Worm (Caenorhabditis elegans) whole organism, young adult: ENCODE results near the gene puf-6.

ENCODE experiments used
- B0336.3 ChIP-seq: fragments of 200-800 bp; sonication (Bioruptor generic); IDR thresholded peaks from 2 replicates; pipeline ENCODE4 v1.3.6; 2022; ENCODE audit warnings: missing genetic modification characterization, missing compliant biosample characterization
- C06A6.2 ChIP-seq: fragments of 200-800 bp; sonication (Bioruptor generic); conservative IDR thresholded peaks from 2 replicates; pipeline ENCODE4 v1.3.6; 2022; ENCODE audit warnings: missing genetic modification characterization, missing compliant biosample characterization
- D2030.7 ChIP-seq: fragments of 200-800 bp; sonication (Bioruptor generic); IDR thresholded peaks from 2 replicates; pipeline ENCODE4 v1.3.6; 2022; ENCODE audit warnings: missing genetic modification reagents, missing genetic modification characterization, missing compliant biosample characterization
- F37B4.10 ChIP-seq: fragments of 200-800 bp; sonication (Bioruptor generic); IDR thresholded peaks from 2 replicates; pipeline ENCODE4 v1.3.6; 2022; ENCODE audit warnings: missing genetic modification characterization, missing compliant biosample characterization
- F55B11.4 ChIP-seq: sonication (generic microtip); optimal IDR thresholded peaks from 2 replicates; lab custom pipeline; 2016; ENCODE audit warnings: missing compliant biosample characterization, missing genetic modification characterization, borderline replicate concordance; ENCODE audit not compliant: insufficient read depth
- F57C9.4 ChIP-seq: sonication (generic microtip); optimal IDR thresholded peaks from 2 replicates; lab custom pipeline; 2017; ENCODE audit warnings: mild to moderate bottlenecking, missing genetic modification characterization, missing compliant biosample characterization
- K12H6.12 ChIP-seq: fragments of 200-800 bp; sonication (Bioruptor generic); optimal IDR thresholded peaks from 2 replicates; lab custom pipeline; 2018; ENCODE audit warnings: mild to moderate bottlenecking, missing genetic modification characterization, missing compliant biosample characterization
- Y53F4B.3 ChIP-seq: fragments of 200-800 bp; sonication (Bioruptor generic); IDR thresholded peaks from 2 replicates; pipeline ENCODE4 v1.3.6; 2022; ENCODE audit warnings: missing genetic modification reagents, missing genetic modification characterization, missing compliant biosample characterization
- Y53G8AR.9 ChIP-seq: fragments of 200-800 bp; sonication (Bioruptor generic); conservative IDR thresholded peaks from 2 replicates; pipeline ENCODE4 v1.3.6; 2022; ENCODE audit warnings: missing genetic modification reagents, missing genetic modification characterization, missing compliant biosample characterization
- Y67H2A.10 ChIP-seq: fragments of 200-800 bp; sonication (Bioruptor generic); conservative IDR thresholded peaks from 2 replicates; pipeline ENCODE4 v1.3.6; 2022; ENCODE audit warnings: missing genetic modification reagents, missing genetic modification characterization, missing compliant biosample characterization
- Y95B8A.8 ChIP-seq: fragments of 200-800 bp; sonication (Bioruptor generic); IDR thresholded peaks from 2 replicates; pipeline ENCODE4 v1.3.6; 2022; ENCODE audit warnings: missing genetic modification reagents, missing genetic modification characterization, missing compliant biosample characterization
- aptf-3 ChIP-seq: fragments of 200-800 bp; sonication (Bioruptor generic); IDR thresholded peaks from 2 replicates; pipeline ENCODE4 v1.3.6; 2022; ENCODE audit warnings: missing genetic modification characterization, missing compliant biosample characterization
- attf-5 ChIP-seq: fragments of 200-800 bp; sonication (Bioruptor generic); optimal IDR thresholded peaks from 2 replicates; lab custom pipeline; 2018; ENCODE audit warnings: mild to moderate bottlenecking, missing genetic modification characterization, missing compliant biosample characterization
- ccch-3 ChIP-seq: fragments of 200-800 bp; sonication (Bioruptor generic); optimal IDR thresholded peaks from 2 replicates; lab custom pipeline; 2018; ENCODE audit warnings: mild to moderate bottlenecking, missing genetic modification characterization, missing compliant biosample characterization
- cebp-1 ChIP-seq, 2 experiments: fragments of 200-800 bp in 1 of 2; sonication (Bioruptor generic) in 1 of 2; sonication (generic microtip) in 1 of 2; IDR thresholded peaks in 1 of 2; optimal IDR thresholded peaks in 1 of 2; 2 replicates each; pipeline versions ENCODE4 v1.3.6 to Lab custom; 2017 to 2022; ENCODE audit warnings: missing compliant biosample characterization in 2 of 2, missing genetic modification characterization in 2 of 2, mild to moderate bottlenecking in 1 of 2, missing genetic modification reagents in 1 of 2, moderate library complexity in 1 of 2
- cebp-2 ChIP-seq: fragments of 200-800 bp; sonication (Bioruptor generic); IDR thresholded peaks from 2 replicates; pipeline ENCODE4 v1.3.6; 2022; ENCODE audit warnings: missing genetic modification characterization, missing compliant biosample characterization
- ceh-27 ChIP-seq: fragments of 200-800 bp; sonication (Bioruptor generic); optimal IDR thresholded peaks from 2 replicates; lab custom pipeline; 2018; ENCODE audit warnings: mild to moderate bottlenecking, missing genetic modification characterization, moderate library complexity, missing compliant biosample characterization
- ceh-91 ChIP-seq: fragments of 200-800 bp; sonication (Bioruptor generic); IDR thresholded peaks from 2 replicates; pipeline ENCODE4 v1.3.6; 2022; ENCODE audit warnings: missing genetic modification reagents, missing genetic modification characterization, missing compliant biosample characterization
- dpff-1 ChIP-seq: sonication (generic microtip); optimal IDR thresholded peaks from 2 replicates; lab custom pipeline; 2017; ENCODE audit warnings: mild to moderate bottlenecking, missing genetic modification characterization, missing compliant biosample characterization
- efl-1 ChIP-seq: fragments of 150-350 bp; optimal IDR thresholded peaks from 2 replicates; lab custom pipeline; 2014; ENCODE audit warnings: missing biosample characterization, missing genetic modification reagents, missing genetic modification characterization
- egl-44 ChIP-seq: fragments of 200-800 bp; sonication (Bioruptor generic); IDR thresholded peaks from 2 replicates; pipeline ENCODE4 v1.3.6; 2022; ENCODE audit warnings: missing genetic modification reagents, missing genetic modification characterization, missing compliant biosample characterization
- ekl-4 ChIP-seq: fragments of 200-800 bp; sonication (Bioruptor generic); IDR thresholded peaks from 2 replicates; pipeline ENCODE4 v1.3.6; 2022; ENCODE audit warnings: missing genetic modification reagents, missing genetic modification characterization, missing compliant biosample characterization
- him-1 ChIP-seq: sonication (generic microtip); optimal IDR thresholded peaks from 2 replicates; lab custom pipeline; 2016; ENCODE audit warnings: missing genotype, missing genetic modification reagents, missing genetic modification characterization, missing compliant biosample characterization
- hlh-12 ChIP-seq: sonication (generic microtip); optimal IDR thresholded peaks from 2 replicates; lab custom pipeline; 2016; ENCODE audit warnings: missing genetic modification characterization, missing compliant biosample characterization
- hmg-1.2 ChIP-seq: fragments of 200-800 bp; sonication (Bioruptor generic); IDR thresholded peaks from 2 replicates; pipeline ENCODE4 v1.3.6; 2022; ENCODE audit warnings: missing genetic modification reagents, missing genetic modification characterization, missing compliant biosample characterization
- lin-40 ChIP-seq: sonication (generic microtip); optimal IDR thresholded peaks from 2 replicates; lab custom pipeline; 2016; ENCODE audit warnings: missing genetic modification characterization, mild to moderate bottlenecking, missing compliant biosample characterization, missing genotype, missing genetic modification reagents
- lir-1 ChIP-seq: fragments of 200-800 bp; sonication (Bioruptor generic); conservative IDR thresholded peaks from 2 replicates; pipeline ENCODE4 v1.3.6; 2022; ENCODE audit warnings: missing genetic modification reagents, missing genetic modification characterization, missing compliant biosample characterization
- madf-10 ChIP-seq: sonication (generic microtip); optimal IDR thresholded peaks from 2 replicates; lab custom pipeline; 2016; ENCODE audit warnings: mild to moderate bottlenecking, missing genetic modification characterization, missing compliant biosample characterization
- mxl-1 ChIP-seq: sonication (generic microtip); optimal IDR thresholded peaks from 2 replicates; lab custom pipeline; 2016; ENCODE audit warnings: missing genetic modification characterization, missing compliant biosample characterization
- nfya-2 ChIP-seq: fragments of 200-800 bp; sonication (Bioruptor generic); IDR thresholded peaks from 2 replicates; pipeline ENCODE4 v1.3.6; 2022; ENCODE audit warnings: missing genetic modification reagents, missing genetic modification characterization, missing compliant biosample characterization
- nfyb-1 ChIP-seq: fragments of 200-800 bp; sonication (Bioruptor generic); IDR thresholded peaks from 2 replicates; pipeline ENCODE4 v1.3.6; 2022; ENCODE audit warnings: missing genetic modification reagents, missing genetic modification characterization, missing compliant biosample characterization
- nhr-179 ChIP-seq: sonication (generic microtip); optimal IDR thresholded peaks from 2 replicates; lab custom pipeline; 2016; ENCODE audit warnings: mild to moderate bottlenecking, missing genetic modification characterization, missing compliant biosample characterization
- nhr-27 ChIP-seq: fragments of 200-800 bp; sonication (Bioruptor generic); optimal IDR thresholded peaks from 2 replicates; lab custom pipeline; 2018; ENCODE audit warnings: mild to moderate bottlenecking, missing genetic modification characterization, moderate library complexity, missing compliant biosample characterization
- nhr-80 ChIP-seq: sonication (generic microtip); optimal IDR thresholded peaks from 2 replicates; lab custom pipeline; 2016; ENCODE audit warnings: missing genetic modification characterization, missing compliant biosample characterization
- nhr-90 ChIP-seq: sonication (generic microtip); optimal IDR thresholded peaks from 2 replicates; lab custom pipeline; 2016; ENCODE audit warnings: missing genotype, mild to moderate bottlenecking, missing genetic modification characterization, missing compliant biosample characterization
- pbrm-1 ChIP-seq: fragments of 200-800 bp; sonication (Bioruptor generic); IDR thresholded peaks from 2 replicates; pipeline ENCODE4 v1.3.6; 2022; ENCODE audit warnings: missing genetic modification reagents, missing genetic modification characterization, missing compliant biosample characterization
- rcor-1 ChIP-seq: fragments of 200-800 bp; sonication (Bioruptor generic); IDR thresholded peaks from 2 replicates; pipeline ENCODE4 v1.3.6; 2022; ENCODE audit warnings: missing genetic modification reagents, missing genetic modification characterization, missing compliant biosample characterization
- repo-1 ChIP-seq: sonication (generic microtip); optimal IDR thresholded peaks from 2 replicates; lab custom pipeline; 2017; ENCODE audit warnings: mild to moderate bottlenecking, missing genetic modification characterization, missing compliant biosample characterization
- rpc-1 ChIP-seq, 2 experiments: fragments of 150-350 bp in 1 of 2; sonication (generic microtip) in 1 of 2; optimal IDR thresholded peaks; 2 replicates each; lab custom pipeline; 2014 to 2018; ENCODE audit warnings: missing biosample characterization in 1 of 2, missing genetic modification characterization in 1 of 2, missing genetic modification reagents in 1 of 2, missing genotype in 1 of 2
- sea-2 ChIP-seq: fragments of 200-800 bp; sonication (Bioruptor generic); IDR thresholded peaks from 2 replicates; pipeline ENCODE4 v1.3.6; 2022; ENCODE audit warnings: missing genetic modification characterization, missing compliant biosample characterization
- snpc-1.1 ChIP-seq: sonication (generic microtip); optimal IDR thresholded peaks from 2 replicates; lab custom pipeline; 2017; ENCODE audit warnings: missing genetic modification characterization, mild to moderate bottlenecking, missing compliant biosample characterization, antibody characterized with exemption, moderate library complexity, missing genotype, missing genetic modification reagents; ENCODE audit not compliant: insufficient read depth
- snpc-4 ChIP-seq, 5 experiments: fragments of 150-350 bp in 1 of 5; sonication (generic microtip) in 4 of 5; optimal IDR thresholded peaks; 2 replicates each; lab custom pipeline; 2014 to 2018; ENCODE audit warnings: missing genetic modification characterization in 5 of 5, missing biosample characterization in 3 of 5, antibody characterized with exemption in 2 of 5, mild to moderate bottlenecking in 2 of 5, missing compliant biosample characterization in 2 of 5, missing genotype in 2 of 5, moderate library complexity in 2 of 5, missing genetic modification reagents in 1 of 5
- somi-1 ChIP-seq: fragments of 200-800 bp; sonication (Bioruptor generic); optimal IDR thresholded peaks from 2 replicates; lab custom pipeline; 2018; ENCODE audit warnings: mild to moderate bottlenecking, missing genetic modification characterization, missing compliant biosample characterization
- tbp1 ChIP-seq: fragments of 200-800 bp; sonication (Bioruptor generic); optimal IDR thresholded peaks from 2 replicates; lab custom pipeline; 2018; ENCODE audit warnings: mild to moderate bottlenecking, missing genetic modification characterization, missing compliant biosample characterization
- unc-62 ChIP-seq: fragments of 150-350 bp; optimal IDR thresholded peaks from 2 replicates; lab custom pipeline; 2014; ENCODE audit warnings: missing biosample characterization, missing genetic modification reagents, missing genetic modification characterization
- ztf-18 ChIP-seq: sonication (generic microtip); optimal IDR thresholded peaks from 2 replicates; lab custom pipeline; 2016; ENCODE audit warnings: missing genotype, mild to moderate bottlenecking, missing genetic modification characterization, missing compliant biosample characterization
- ztf-25 ChIP-seq: fragments of 200-800 bp; sonication (Bioruptor generic); IDR thresholded peaks from 2 replicates; pipeline ENCODE4 v1.3.6; 2022; ENCODE audit warnings: missing genetic modification reagents, missing genetic modification characterization, missing compliant biosample characterization
- ztf-26 ChIP-seq: sonication (generic microtip); optimal IDR thresholded peaks from 2 replicates; lab custom pipeline; 2017; ENCODE audit warnings: missing genetic modification characterization, missing compliant biosample characterization

puf-6 gene

ce11 chrII:12996249-12996648, 47.0 kb downstream of the puf-6 start, which contains the start of gene hphd-1:
Gene hphd-1 (minus strand): TSS chrII:12996571.
- TF ChIP-seq snpc-1.1 (tag; lab: Kevin White, UChicago) = peak; percentile 13
- no peak for TF ChIP-seq ztf-25 (GFP tag; lab: Robert Waterston, UW)
- no peak for TF ChIP-seq rcor-1 (GFP tag; lab: Robert Waterston, UW)
- TF ChIP-seq rpc-1 (optimal IDR thresholded peaks at IDR 0.05; lab: Kevin White, UChicago) = no peak
- no peak for TF ChIP-seq rpc-1 (tag; optimal IDR thresholded peaks at IDR 0.05; lab: Kevin White, UChicago)
- no peak for TF ChIP-seq Y95B8A.8 (GFP tag; lab: Robert Waterston, UW)
- TF ChIP-seq F37B4.10 (GFP tag; lab: Robert Waterston, UW) = no peak
- TF ChIP-seq madf-10 (tag; lab: Kevin White, UChicago) = no peak
- TF ChIP-seq D2030.7 (GFP tag; lab: Robert Waterston, UW) = no peak
- TF ChIP-seq unc-62 (GFP tag; lab: Kevin White, UChicago) = no peak
- peak; percentile 13 for TF ChIP-seq tbp1
- no peak for TF ChIP-seq efl-1 (GFP tag; lab: Kevin White, UChicago)
- no peak for TF ChIP-seq Y53F4B.3 (GFP tag; lab: Robert Waterston, UW)
- no peak for TF ChIP-seq cebp-1 (GFP tag; IDR thresholded peaks at IDR 0.05; lab: Robert Waterston, UW)
- peak; percentile 37 for TF ChIP-seq cebp-1 (tag; optimal IDR thresholded peaks at IDR 0.05; lab: Kevin White, UChicago)
- no peak for TF ChIP-seq nhr-179 (tag; lab: Kevin White, UChicago)
- TF ChIP-seq nhr-90 = no peak
- TF ChIP-seq hlh-12 (tag; lab: Kevin White, UChicago) = no peak
- TF ChIP-seq somi-1 (GFP tag; lab: Kevin White, UChicago) = no peak
- TF ChIP-seq ceh-27 (GFP tag; lab: Kevin White, UChicago) = no peak
- peak; percentile 37 for TF ChIP-seq lin-40 (tag; lab: Kevin White, UChicago)
- no peak for TF ChIP-seq ekl-4 (GFP tag; lab: Robert Waterston, UW)
- TF ChIP-seq nhr-27 (tag; lab: Kevin White, UChicago) = no peak
- no peak for TF ChIP-seq ztf-26
- no peak for TF ChIP-seq ceh-91 (GFP tag; lab: Robert Waterston, UW)
- TF ChIP-seq egl-44 (GFP tag; lab: Robert Waterston, UW) = 0 out of 2 replicates have a peak, but pooled peaks have one; percentile 38
- no peak for TF ChIP-seq sea-2 (GFP tag; lab: Robert Waterston, UW)
- TF ChIP-seq C06A6.2 = no peak
- TF ChIP-seq ztf-18 = no peak
- no peak for TF ChIP-seq ccch-3 (GFP tag; lab: Kevin White, UChicago)
- no peak for TF ChIP-seq him-1
- no peak for TF ChIP-seq F55B11.4 (tag; lab: Kevin White, UChicago)
- peak; percentile 49 for TF ChIP-seq attf-5 (GFP tag; lab: Kevin White, UChicago)
- TF ChIP-seq snpc-4 (GFP tag; optimal IDR thresholded peaks at IDR 0.05; lab: Kevin White, UChicago) = no peak
- TF ChIP-seq snpc-4 (tag; optimal IDR thresholded peaks at IDR 0.05; lab: Kevin White, UChicago) = peak in 3 of 4 experiments; percentile 21 to 72 (median 65)
- no peak for TF ChIP-seq pbrm-1 (GFP tag; lab: Robert Waterston, UW)
- no peak for TF ChIP-seq dpff-1
- TF ChIP-seq F57C9.4 (tag; lab: Kevin White, UChicago) = no peak
- TF ChIP-seq aptf-3 (GFP tag; lab: Robert Waterston, UW) = no peak
- 0 out of 2 replicates have a peak, but pooled peaks have one; percentile 33 for TF ChIP-seq Y53G8AR.9 (GFP tag; lab: Robert Waterston, UW)
- TF ChIP-seq K12H6.12 (tag; lab: Kevin White, UChicago) = no peak
- TF ChIP-seq nhr-80 = peak; percentile 69
- TF ChIP-seq repo-1 (tag; lab: Kevin White, UChicago) = no peak
- no peak for TF ChIP-seq B0336.3 (GFP tag; lab: Robert Waterston, UW)
- no peak for TF ChIP-seq Y67H2A.10
- no peak for TF ChIP-seq lir-1 (GFP tag; lab: Robert Waterston, UW)
- TF ChIP-seq nfyb-1 = no peak
- TF ChIP-seq nfya-2 = no peak
- TF ChIP-seq hmg-1.2 (GFP tag; lab: Robert Waterston, UW) = peak; percentile 77
- no peak for TF ChIP-seq cebp-2
- TF ChIP-seq mxl-1 (tag; lab: Kevin White, UChicago) = no peak
